Worm (Caenorhabditis elegans): ENCODE results near the gene rig-4.

DNA sequence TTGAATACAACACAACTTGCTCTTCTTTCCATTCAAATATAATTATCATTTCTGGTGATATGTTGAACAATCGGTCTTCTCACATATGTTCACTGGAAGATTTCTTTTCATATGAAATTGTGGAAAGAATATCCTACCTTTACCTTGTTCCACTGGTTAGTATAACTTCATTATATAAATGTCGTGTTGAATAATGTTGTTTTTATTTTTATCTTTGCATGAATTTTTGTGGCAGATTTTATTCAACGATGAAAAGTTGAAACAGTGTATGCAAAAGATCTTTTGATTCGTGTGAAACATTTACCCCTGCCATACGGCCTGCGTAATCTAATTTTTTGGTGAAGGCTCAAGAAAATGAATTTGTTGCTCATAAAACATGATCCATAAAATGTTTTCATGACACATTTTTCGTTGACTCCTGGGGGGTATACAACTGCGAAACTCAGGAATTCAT is 42.0 kb downstream of the rig-4 start:
- no peak for TF ChIP-seq him-1 (tag; optimal IDR thresholded peaks at IDR 0.05)
- no peak for TF ChIP-seq dao-5 (tag; optimal IDR thresholded peaks at IDR 0.05)
- no peak for TF ChIP-seq W03F9.2 (tag; optimal IDR thresholded peaks at IDR 0.05)
